Fruit fly (Drosophila melanogaster): ENCODE data around the gene HIP.
A peak's percentile ranks its signal among the peaks of the same experiment; 100 is the strongest.

Gene HIP

DNA sequence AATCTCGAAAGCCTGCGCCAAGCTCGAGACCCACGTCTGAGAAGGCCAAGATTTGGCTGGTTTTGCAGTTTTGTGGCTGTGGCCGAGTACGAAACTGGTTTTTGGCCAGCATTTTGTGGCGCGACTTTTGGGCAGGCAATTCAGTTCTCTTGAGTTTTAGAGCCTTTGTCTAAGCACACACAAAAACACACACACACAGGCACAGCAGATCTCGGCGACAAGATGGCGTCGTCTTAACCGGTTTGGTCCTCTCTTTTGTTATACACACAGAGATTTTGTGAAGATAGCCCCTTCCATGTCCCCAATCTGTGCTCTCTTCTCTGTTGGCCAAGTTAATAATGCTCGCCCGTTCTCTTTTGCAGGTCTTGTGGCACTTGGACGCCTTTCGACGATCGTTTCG lies 42.0 kb downstream of the HIP start (continued):
- TF ChIP-seq fd59A (GFP tag; optimal IDR thresholded peaks at IDR 0.05) (no peak), OdsH (GFP tag; optimal IDR thresholded peaks at IDR 0.05) (no peak), Gug (GFP tag; IDR thresholded peaks at IDR 0.05) (no peak), Hr4 (GFP tag; optimal IDR thresholded peaks at IDR 0.05) (no peak), Sox102F (GFP tag; optimal IDR thresholded peaks at IDR 0.05) (peak; percentile 73), lz (GFP tag; optimal IDR thresholded peaks at IDR 0.05) (no peak), Met (GFP tag; optimal IDR thresholded peaks at IDR 0.05) (no peak), CG34406 (GFP tag; optimal IDR thresholded peaks at IDR 0.05) (no peak), Eip93F (GFP tag; optimal IDR thresholded peaks at IDR 0.05) (peak; percentile 91), achi (GFP tag; optimal IDR thresholded peaks at IDR 0.05) (no peak), CG32006 (GFP tag; optimal IDR thresholded peaks at IDR 0.05) (no peak), Blimp-1 (GFP tag; optimal IDR thresholded peaks at IDR 0.05) (no peak), CG11762 (GFP tag; optimal IDR thresholded peaks at IDR 0.05; ENCODE audit: insufficient read depth) (no peak), vri (GFP tag; optimal IDR thresholded peaks at IDR 0.05) (no peak), acj6 (GFP tag; optimal IDR thresholded peaks at IDR 0.05) (no peak), CG6808 (GFP tag; optimal IDR thresholded peaks at IDR 0.05) (peak; percentile 49), Eip75B (GFP tag; optimal IDR thresholded peaks at IDR 0.05) (no peak), Smox (GFP tag; optimal IDR thresholded peaks at IDR 0.05) (no peak), CG9139 (GFP tag; optimal IDR thresholded peaks at IDR 0.05) (no peak), Hr38 (GFP tag; optimal IDR thresholded peaks at IDR 0.05) (no peak), CG6792 (GFP tag; optimal IDR thresholded peaks at IDR 0.05) (no peak)

DNA sequence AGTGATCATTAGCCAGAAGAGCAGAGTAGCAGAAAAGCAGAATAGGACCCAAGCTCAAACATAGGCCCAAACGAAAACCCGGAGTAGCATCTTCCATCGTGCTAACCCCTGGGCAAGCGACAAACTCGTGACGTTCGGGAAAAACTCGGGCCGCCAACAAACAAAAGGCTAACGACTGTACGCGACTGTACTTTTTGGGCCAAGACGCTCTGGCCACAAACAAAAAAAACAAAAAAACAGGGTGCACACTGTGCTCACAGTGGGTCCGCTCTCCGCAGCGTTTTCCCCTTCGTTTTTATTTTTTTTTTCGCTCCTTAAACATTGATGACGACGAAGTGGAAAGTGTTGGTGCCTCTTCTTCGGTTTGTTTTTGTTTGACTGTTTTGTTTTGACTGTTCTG lies 43.9 kb downstream of the HIP start:
- TF ChIP-seq CG31627 (GFP tag; optimal IDR thresholded peaks at IDR 0.05), result no peak
- TF ChIP-seq vri (GFP tag; optimal IDR thresholded peaks at IDR 0.05), result no peak
- 0 out of 3 replicates have a peak, but pooled peaks have one; percentile 32 for TF ChIP-seq eg (GFP tag; IDR thresholded peaks at IDR 0.05)
- peak; percentile 3 for TF ChIP-seq fkh (GFP tag; optimal IDR thresholded peaks at IDR 0.05)
- no peak for TF ChIP-seq CG3919 (GFP tag; optimal IDR thresholded peaks at IDR 0.05)
- no peak for TF ChIP-seq Sox14 (GFP tag; optimal IDR thresholded peaks at IDR 0.05)
- TF ChIP-seq Met (GFP tag; optimal IDR thresholded peaks at IDR 0.05), result no peak
- no peak for TF ChIP-seq topi (GFP tag; optimal IDR thresholded peaks at IDR 0.05)
- no peak for TF ChIP-seq esn (GFP tag; optimal IDR thresholded peaks at IDR 0.05)
- TF ChIP-seq CG32006 (GFP tag; optimal IDR thresholded peaks at IDR 0.05), result peak; percentile 2
- TF ChIP-seq dsx (GFP tag; optimal IDR thresholded peaks at IDR 0.05; ENCODE audit: poor library complexity, severe bottlenecking), result no peak
- TF ChIP-seq CG3032 (tag; optimal IDR thresholded peaks at IDR 0.05), result no peak
- TF ChIP-seq CG6808 (GFP tag; optimal IDR thresholded peaks at IDR 0.05), result peak; percentile 17
- no peak for TF ChIP-seq CG16779 (tag; optimal IDR thresholded peaks at IDR 0.05)
- TF ChIP-seq Gug (GFP tag; IDR thresholded peaks at IDR 0.05), result no peak
- no peak for TF ChIP-seq CG6792 (GFP tag; optimal IDR thresholded peaks at IDR 0.05)
- TF ChIP-seq CG9139 (GFP tag; optimal IDR thresholded peaks at IDR 0.05), result no peak
- peak; percentile 48 for TF ChIP-seq Eip78C (GFP tag)
- TF ChIP-seq Lpt (GFP tag; optimal IDR thresholded peaks at IDR 0.05), result peak; percentile 26
- TF ChIP-seq achi (GFP tag; optimal IDR thresholded peaks at IDR 0.05), result no peak
- no peak for TF ChIP-seq CG11294 (GFP tag; IDR thresholded peaks at IDR 0.05)
- TF ChIP-seq cyc (GFP tag; optimal IDR thresholded peaks at IDR 0.05), result no peak
- no peak for TF ChIP-seq ss (GFP tag; optimal IDR thresholded peaks at IDR 0.05)
- TF ChIP-seq Sox102F (GFP tag; optimal IDR thresholded peaks at IDR 0.05), result no peak
- TF ChIP-seq CG4318 (GFP tag; optimal IDR thresholded peaks at IDR 0.05), result no peak
- peak; percentile 38; the same call in 1 of the 3 replicates for TF ChIP-seq CG6163 (GFP tag; IDR thresholded peaks at IDR 0.05)
- no peak for TF ChIP-seq CG10631 (GFP tag; optimal IDR thresholded peaks at IDR 0.05)
- peak; percentile 40; the same call in 1 of the 3 replicates for TF ChIP-seq CG8119 (GFP tag; IDR thresholded peaks at IDR 0.05)
- peak; percentile 23; the same call in 1 of the 2 replicates for TF ChIP-seq CG15336 (GFP tag; IDR thresholded peaks at IDR 0.05)
- no peak for TF ChIP-seq Hr38 (GFP tag; optimal IDR thresholded peaks at IDR 0.05)
- TF ChIP-seq Ets96B (tag; optimal IDR thresholded peaks at IDR 0.05), result no peak
